Worm (Caenorhabditis elegans): Measurements from ENCODE around the gene T05C12.4.
A peak's percentile ranks its signal among the peaks of the same experiment; 100 is the strongest.

DNA sequence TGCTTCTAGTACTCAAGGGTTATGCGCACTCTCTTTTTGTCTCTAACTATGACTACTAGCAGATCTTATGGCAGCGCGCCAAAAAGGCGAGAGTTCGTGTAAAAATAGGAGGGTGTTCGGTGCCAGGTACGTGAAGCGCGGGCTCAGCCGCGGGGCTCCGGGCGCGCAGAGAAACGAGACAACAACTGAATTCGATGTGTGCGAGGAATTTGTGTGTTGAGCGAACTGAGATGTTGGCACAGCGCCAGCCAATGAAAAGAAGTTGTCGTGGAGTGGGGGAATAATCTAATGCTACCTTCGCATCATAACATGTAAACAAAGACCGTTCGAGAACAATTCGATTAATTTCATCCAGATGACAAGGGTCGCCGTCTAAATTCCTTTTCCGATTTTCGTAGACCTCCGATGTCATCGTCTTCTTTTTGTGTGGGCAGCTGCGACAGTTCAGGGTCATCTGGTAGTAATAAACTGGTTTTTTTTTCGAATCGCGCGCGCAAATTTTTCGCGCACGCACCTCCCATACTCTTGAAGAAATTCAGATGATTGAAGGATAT lies 48.7 kb downstream of the T05C12.4 start:
- TF ChIP-seq C34B4.2 (tag; optimal IDR thresholded peaks at IDR 0.05) = no peak
- no peak for TF ChIP-seq sptf-1 (tag; optimal IDR thresholded peaks at IDR 0.05)
- no peak for TF ChIP-seq ama-1 (optimal IDR thresholded peaks at IDR 0.05)
- no peak for TF ChIP-seq unc-98 (GFP tag; IDR thresholded peaks at IDR 0.05)
- no peak for TF ChIP-seq nhr-76 (tag; optimal IDR thresholded peaks at IDR 0.05)
- TF ChIP-seq unc-130 (tag; optimal IDR thresholded peaks at IDR 0.05) = peak; percentile 68

All from whole organism, L1 larva.